Worm (Caenorhabditis elegans) whole organism, young adult: ENCODE measurements around the gene srx-43.

Source experiments
- B0336.3 ChIP-seq: fragments of 200-800 bp; sonication (Bioruptor generic); IDR thresholded peaks from 2 replicates; pipeline ENCODE4 v1.3.6; 2022; ENCODE audit warnings: missing genetic modification characterization, missing compliant biosample characterization
- D2030.7 ChIP-seq: fragments of 200-800 bp; sonication (Bioruptor generic); IDR thresholded peaks from 2 replicates; pipeline ENCODE4 v1.3.6; 2022; ENCODE audit warnings: missing genetic modification reagents, missing genetic modification characterization, missing compliant biosample characterization
- F10E7.11 ChIP-seq: sonication (generic microtip); optimal IDR thresholded peaks from 2 replicates; lab custom pipeline; 2017; ENCODE audit warnings: mild to moderate bottlenecking, missing genetic modification characterization, moderate library complexity, missing compliant biosample characterization
- F52B5.7 ChIP-seq: sonication (generic microtip); optimal IDR thresholded peaks from 2 replicates; lab custom pipeline; 2016; ENCODE audit warnings: mild to moderate bottlenecking, missing genetic modification characterization, missing compliant biosample characterization
- K11D2.4 ChIP-seq: fragments of 200-800 bp; sonication (Bioruptor generic); IDR thresholded peaks from 2 replicates; pipeline ENCODE4 v1.3.6; 2022; ENCODE audit warnings: missing genetic modification reagents, missing genetic modification characterization, missing compliant biosample characterization
- T26A5.8 ChIP-seq: sonication (generic microtip); optimal IDR thresholded peaks from 2 replicates; lab custom pipeline; 2016; ENCODE audit warnings: missing genetic modification characterization, missing compliant biosample characterization
- Y67H2A.10 ChIP-seq: fragments of 200-800 bp; sonication (Bioruptor generic); conservative IDR thresholded peaks from 2 replicates; pipeline ENCODE4 v1.3.6; 2022; ENCODE audit warnings: missing genetic modification reagents, missing genetic modification characterization, missing compliant biosample characterization
- ZK185.1 ChIP-seq: sonication (generic microtip); optimal IDR thresholded peaks from 2 replicates; lab custom pipeline; 2016; ENCODE audit warnings: mild to moderate bottlenecking, missing genetic modification characterization, missing compliant biosample characterization; ENCODE audit not compliant: poor library complexity, severe bottlenecking
- ama-1 ChIP-seq, 3 experiments: fragments of 150-350 bp in 1 of 3; sonication (generic microtip) in 2 of 3; optimal IDR thresholded peaks; 2 replicates each; lab custom pipeline; 2014 to 2018; ENCODE audit warnings: missing biosample characterization in 2 of 3, missing genetic modification characterization in 2 of 3, missing genetic modification reagents in 2 of 3
- aptf-3 ChIP-seq: fragments of 200-800 bp; sonication (Bioruptor generic); IDR thresholded peaks from 2 replicates; pipeline ENCODE4 v1.3.6; 2022; ENCODE audit warnings: missing genetic modification characterization, missing compliant biosample characterization
- attf-6 ChIP-seq: fragments of 200-800 bp; sonication (Bioruptor generic); IDR thresholded peaks from 2 replicates; pipeline ENCODE4 v1.3.6; 2022; ENCODE audit warnings: missing genetic modification reagents, missing genetic modification characterization, missing compliant biosample characterization
- ceh-27 ChIP-seq: fragments of 200-800 bp; sonication (Bioruptor generic); optimal IDR thresholded peaks from 2 replicates; lab custom pipeline; 2018; ENCODE audit warnings: mild to moderate bottlenecking, missing genetic modification characterization, moderate library complexity, missing compliant biosample characterization
- ceh-79 ChIP-seq: sonication (generic microtip); optimal IDR thresholded peaks from 2 replicates; lab custom pipeline; 2017; ENCODE audit warnings: mild to moderate bottlenecking, missing genetic modification characterization, missing compliant biosample characterization
- ceh-91 ChIP-seq: fragments of 200-800 bp; sonication (Bioruptor generic); IDR thresholded peaks from 2 replicates; pipeline ENCODE4 v1.3.6; 2022; ENCODE audit warnings: missing genetic modification reagents, missing genetic modification characterization, missing compliant biosample characterization
- die-1 ChIP-seq: sonication (generic microtip); optimal IDR thresholded peaks from 2 replicates; lab custom pipeline; 2016; ENCODE audit warnings: missing genotype, mild to moderate bottlenecking, missing genetic modification characterization, missing compliant biosample characterization
- dox-1 ChIP-seq: fragments of 200-800 bp; sonication (Bioruptor generic); IDR thresholded peaks from 2 replicates; pipeline ENCODE4 v1.3.6; 2022; ENCODE audit warnings: missing genetic modification reagents, missing genetic modification characterization, missing compliant biosample characterization
- dpl-1 ChIP-seq: fragments of 150-350 bp; optimal IDR thresholded peaks from 2 replicates; lab custom pipeline; 2014; ENCODE audit warnings: missing biosample characterization, missing genetic modification reagents, missing genetic modification characterization
- efl-1 ChIP-seq: fragments of 150-350 bp; optimal IDR thresholded peaks from 2 replicates; lab custom pipeline; 2014; ENCODE audit warnings: missing biosample characterization, missing genetic modification reagents, missing genetic modification characterization
- egl-44 ChIP-seq: fragments of 200-800 bp; sonication (Bioruptor generic); IDR thresholded peaks from 2 replicates; pipeline ENCODE4 v1.3.6; 2022; ENCODE audit warnings: missing genetic modification reagents, missing genetic modification characterization, missing compliant biosample characterization
- egrh-3 ChIP-seq: fragments of 200-800 bp; sonication (Bioruptor generic); IDR thresholded peaks from 2 replicates; pipeline ENCODE4 v1.3.6; 2022; ENCODE audit warnings: missing genetic modification reagents, missing genetic modification characterization, missing compliant biosample characterization
- him-1 ChIP-seq: sonication (generic microtip); optimal IDR thresholded peaks from 2 replicates; lab custom pipeline; 2016; ENCODE audit warnings: missing genotype, missing genetic modification reagents, missing genetic modification characterization, missing compliant biosample characterization
- hlh-12 ChIP-seq: sonication (generic microtip); optimal IDR thresholded peaks from 2 replicates; lab custom pipeline; 2016; ENCODE audit warnings: missing genetic modification characterization, missing compliant biosample characterization
- hlh-26 ChIP-seq: fragments of 200-800 bp; sonication (Bioruptor generic); conservative IDR thresholded peaks from 2 replicates; pipeline ENCODE4 v1.3.6; 2022; ENCODE audit warnings: missing genetic modification reagents, missing genetic modification characterization, missing compliant biosample characterization
- lag-1 ChIP-seq: fragments of 200-800 bp; sonication (Bioruptor generic); IDR thresholded peaks from 2 replicates; pipeline ENCODE4 v1.3.6; 2022; ENCODE audit warnings: missing genetic modification reagents, missing genetic modification characterization, missing compliant biosample characterization
- let-526 ChIP-seq: fragments of 200-800 bp; sonication (Bioruptor generic); IDR thresholded peaks from 2 replicates; pipeline ENCODE4 v1.3.6; 2022; ENCODE audit warnings: missing genetic modification reagents, missing genetic modification characterization, missing compliant biosample characterization
- lin-35 ChIP-seq, 3 experiments: fragments of 150-350 bp in 2 of 3; sonication (generic microtip) in 1 of 3; optimal IDR thresholded peaks; 2 replicates each; lab custom pipeline; 2014 to 2018; ENCODE audit warnings: missing biosample characterization in 3 of 3, missing genetic modification characterization in 3 of 3, missing genetic modification reagents in 3 of 3
- lin-54 ChIP-seq: fragments of 200-800 bp; sonication (Bioruptor generic); optimal IDR thresholded peaks from 2 replicates; lab custom pipeline; 2018; ENCODE audit warnings: mild to moderate bottlenecking, missing genetic modification characterization, missing compliant biosample characterization
- lir-1 ChIP-seq: fragments of 200-800 bp; sonication (Bioruptor generic); conservative IDR thresholded peaks from 2 replicates; pipeline ENCODE4 v1.3.6; 2022; ENCODE audit warnings: missing genetic modification reagents, missing genetic modification characterization, missing compliant biosample characterization
- lsl-1 ChIP-seq: fragments of 200-800 bp; sonication (Bioruptor generic); optimal IDR thresholded peaks from 2 replicates; lab custom pipeline; 2018; ENCODE audit warnings: mild to moderate bottlenecking, missing genetic modification characterization, moderate library complexity, missing compliant biosample characterization
- lsy-27 ChIP-seq: sonication (generic microtip); optimal IDR thresholded peaks from 2 replicates; lab custom pipeline; 2017; ENCODE audit warnings: missing genetic modification characterization, mild to moderate bottlenecking, missing compliant biosample characterization, antibody characterized with exemption, missing genotype, borderline replicate concordance; ENCODE audit not compliant: insufficient read depth
- madf-8 ChIP-seq: fragments of 200-800 bp; sonication (Bioruptor generic); conservative IDR thresholded peaks from 2 replicates; pipeline ENCODE4 v1.3.6; 2022; ENCODE audit warnings: missing genetic modification reagents, missing genetic modification characterization, missing compliant biosample characterization
- mel-28 ChIP-seq: sonication (generic microtip); optimal IDR thresholded peaks from 2 replicates; lab custom pipeline; 2016; ENCODE audit warnings: borderline replicate concordance, mild to moderate bottlenecking, missing genetic modification characterization, missing compliant biosample characterization
- nfya-1 ChIP-seq: sonication (generic microtip); optimal IDR thresholded peaks from 2 replicates; lab custom pipeline; 2017; ENCODE audit warnings: antibody characterized with exemption, missing compliant biosample characterization, missing genetic modification characterization, borderline replicate concordance; ENCODE audit not compliant: insufficient read depth
- pha-4 ChIP-seq: fragments of 150-350 bp; sonication (generic microtip); optimal IDR thresholded peaks from 2 replicates; lab custom pipeline; 2014; ENCODE audit warnings: missing biosample characterization, missing genetic modification reagents, missing genetic modification characterization
- rpc-1 ChIP-seq, 2 experiments: fragments of 150-350 bp in 1 of 2; sonication (generic microtip) in 1 of 2; optimal IDR thresholded peaks; 2 replicates each; lab custom pipeline; 2014 to 2018; ENCODE audit warnings: missing biosample characterization in 1 of 2, missing genetic modification characterization in 1 of 2, missing genetic modification reagents in 1 of 2, missing genotype in 1 of 2
- sptf-2 ChIP-seq: fragments of 200-800 bp; sonication (Bioruptor generic); optimal IDR thresholded peaks from 2 replicates; lab custom pipeline; 2018; ENCODE audit warnings: mild to moderate bottlenecking, missing genetic modification characterization, missing compliant biosample characterization
- zfh-2 ChIP-seq: fragments of 200-800 bp; sonication (Bioruptor generic); conservative IDR thresholded peaks from 2 replicates; pipeline ENCODE4 v1.3.6; 2022; ENCODE audit warnings: missing genetic modification reagents, missing genetic modification characterization, missing compliant biosample characterization
- zim-3 ChIP-seq: sonication (generic microtip); optimal IDR thresholded peaks from 2 replicates; lab custom pipeline; 2017; ENCODE audit warnings: mild to moderate bottlenecking, missing genetic modification characterization, moderate library complexity, missing compliant biosample characterization
- ztf-6 ChIP-seq: fragments of 200-800 bp; sonication (Bioruptor generic); IDR thresholded peaks from 2 replicates; pipeline ENCODE4 v1.3.6; 2022; ENCODE audit warnings: missing genetic modification reagents, missing genetic modification characterization, missing compliant biosample characterization

Gene srx-43

DNA sequence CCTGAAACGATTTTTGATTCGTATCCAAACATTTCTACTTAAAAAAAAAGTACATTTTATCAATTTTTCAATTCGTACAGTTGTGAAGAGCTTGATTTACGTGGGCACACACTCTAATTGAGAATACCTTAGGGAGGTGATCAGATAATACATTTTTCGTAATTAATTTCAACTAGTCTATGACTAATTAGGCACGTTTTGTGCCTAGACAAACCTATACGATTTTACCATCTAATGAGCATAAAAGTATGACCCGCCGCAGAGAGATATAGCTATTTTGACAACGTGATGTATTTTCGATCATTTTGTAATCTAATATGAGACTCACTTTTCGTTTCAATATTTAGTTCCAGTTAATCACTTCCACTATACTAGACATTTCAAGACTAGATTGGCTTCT lies 794 bp upstream of the srx-43 start:
- TF ChIP-seq egrh-3, result no peak
- no peak for TF ChIP-seq die-1
- TF ChIP-seq attf-6, result no peak
- TF ChIP-seq lsy-27 (tag; lab: Kevin White, UChicago), result no peak
- no peak for TF ChIP-seq efl-1 (GFP tag; lab: Kevin White, UChicago)

DNA sequence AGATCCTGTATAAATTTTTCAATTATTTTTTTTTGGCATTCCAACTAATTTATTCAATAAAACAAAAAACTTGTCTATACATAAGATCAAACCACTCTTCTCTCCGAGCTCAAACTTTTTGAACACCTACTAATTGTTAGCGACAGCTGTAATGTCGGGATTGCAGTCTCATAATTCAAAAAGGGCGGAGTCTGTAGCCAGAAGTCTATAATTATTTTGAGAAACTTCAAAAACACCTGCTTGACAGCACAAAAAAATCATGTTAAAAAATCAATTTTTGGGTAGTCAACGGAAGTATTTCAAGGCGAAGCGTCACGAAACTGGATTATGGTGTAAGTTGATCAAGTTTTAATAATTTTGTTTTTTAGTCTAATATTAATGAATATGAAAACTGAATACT lies 2.3 kb downstream of the srx-43 start, which contains the start of gene srx-44:
Gene srx-44, plus strand, starts transcription at position 301 of the 400 bp plus-strand sequence.
- TF ChIP-seq lin-35 (GFP tag; optimal IDR thresholded peaks at IDR 0.05; lab: Kevin White, UChicago) (no peak), lir-1 (no peak), rpc-1 (optimal IDR thresholded peaks at IDR 0.05; lab: Kevin White, UChicago) (no peak), rpc-1 (tag; optimal IDR thresholded peaks at IDR 0.05; lab: Kevin White, UChicago) (no peak), ztf-6 (GFP tag; lab: Robert Waterston, UW) (no peak), him-1 (tag; lab: Kevin White, UChicago) (no peak), B0336.3 (GFP tag; lab: Robert Waterston, UW) (no peak), mel-28 (tag; lab: Kevin White, UChicago) (no peak), hlh-12 (no peak), lag-1 (no peak), ceh-27 (GFP tag; lab: Kevin White, UChicago) (no peak), egl-44 (no peak), T26A5.8 (tag; lab: Kevin White, UChicago) (no peak), F10E7.11 (tag; lab: Kevin White, UChicago) (no peak), zim-3 (tag; lab: Kevin White, UChicago) (no peak), ama-1 (optimal IDR thresholded peaks at IDR 0.05; lab: Kevin White, UChicago) (no peak), ama-1 (GFP tag; optimal IDR thresholded peaks at IDR 0.05; lab: Kevin White, UChicago) (no peak), ceh-79 (tag; lab: Kevin White, UChicago) (no peak), D2030.7 (GFP tag; lab: Robert Waterston, UW) (no peak)

DNA sequence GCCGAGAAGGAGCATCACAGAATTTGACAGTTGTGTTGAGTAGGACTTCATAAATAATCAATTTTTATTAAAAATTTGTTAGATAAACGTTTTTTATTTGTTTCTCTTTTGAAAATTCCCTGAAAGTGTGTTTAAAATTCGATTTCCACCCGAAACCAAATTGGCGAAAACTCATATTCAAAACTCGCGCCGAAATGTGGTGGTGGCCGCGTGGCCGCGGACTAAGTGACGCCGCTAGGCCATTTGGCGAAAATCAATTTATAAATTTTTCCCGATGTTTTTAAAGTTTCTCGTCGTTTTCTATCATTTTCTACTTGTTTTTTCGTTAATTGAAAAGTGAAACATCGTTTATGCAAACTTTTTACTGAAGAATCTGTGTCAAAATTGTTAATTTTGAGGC lies 4.8 kb downstream of the srx-43 start:
- TF ChIP-seq lsl-1 (GFP tag; lab: Kevin White, UChicago) (peak; percentile 16), F52B5.7 (tag; lab: Kevin White, UChicago) (no peak), dpl-1 (peak; percentile 59), dox-1 (GFP tag; lab: Robert Waterston, UW) (0 out of 2 replicates have a peak, but pooled peaks have one; percentile 26), K11D2.4 (GFP tag; lab: Robert Waterston, UW) (no peak), egl-44 (0 out of 2 replicates have a peak, but pooled peaks have one; percentile 25), ceh-27 (GFP tag; lab: Kevin White, UChicago) (peak; percentile 62), lin-54 (peak; percentile 90), hlh-26 (GFP tag; lab: Robert Waterston, UW) (no peak), zim-3 (tag; lab: Kevin White, UChicago) (no peak), efl-1 (GFP tag; lab: Kevin White, UChicago) (peak; percentile 59), ZK185.1 (tag; lab: Kevin White, UChicago) (peak; percentile 47)

DNA sequence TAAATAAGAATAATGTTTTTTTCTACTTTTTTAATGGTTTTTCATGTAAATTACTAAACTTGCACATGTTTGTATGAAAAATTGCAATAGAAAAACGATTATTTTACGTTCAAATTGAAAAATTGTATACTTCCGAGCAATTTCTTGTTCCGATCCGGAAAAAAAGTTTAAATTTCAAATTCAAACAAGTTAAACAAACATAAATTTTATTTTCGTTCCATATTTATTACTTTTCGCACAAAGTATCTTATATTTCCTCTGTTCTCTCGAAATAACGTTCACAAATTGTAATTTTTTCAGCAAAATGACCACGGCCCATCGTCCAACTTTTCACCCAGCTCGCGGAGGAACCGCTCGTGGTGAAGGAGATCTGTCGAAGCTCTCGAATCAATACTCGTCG lies 5.3 kb downstream of the srx-43 start, which contains the start of gene cwc-15:
Gene cwc-15, plus strand, starts transcription at position 301 of the 400 bp plus-strand sequence.
- TF ChIP-seq aptf-3 (no peak), attf-6 (no peak), let-526 (GFP tag; lab: Robert Waterston, UW) (no peak), zfh-2 (GFP tag; lab: Robert Waterston, UW) (no peak), ceh-91 (GFP tag; lab: Robert Waterston, UW) (no peak), madf-8 (GFP tag; lab: Robert Waterston, UW) (no peak), Y67H2A.10 (GFP tag; lab: Robert Waterston, UW) (no peak), F10E7.11 (tag; lab: Kevin White, UChicago) (no peak), nfya-1 (no peak), sptf-2 (GFP tag; lab: Kevin White, UChicago) (no peak), pha-4 (no peak)
